Worm (Caenorhabditis elegans) whole organism, young adult: ENCODE results near the gene ZC395.5.

Experiments
- B0035.1 ChIP-seq: sonication (generic microtip); optimal IDR thresholded peaks from 2 replicates; lab custom pipeline; 2016; ENCODE audit warnings: missing genetic modification characterization, mild to moderate bottlenecking, missing compliant biosample characterization, missing genotype, missing genetic modification reagents
- B0261.1 ChIP-seq: sonication (generic microtip); optimal IDR thresholded peaks from 2 replicates; lab custom pipeline; 2016; ENCODE audit warnings: mild to moderate bottlenecking, missing genetic modification characterization, moderate library complexity, missing compliant biosample characterization
- D2030.7 ChIP-seq: fragments of 200-800 bp; sonication (Bioruptor generic); IDR thresholded peaks from 2 replicates; pipeline ENCODE4 v1.3.6; 2022; ENCODE audit warnings: missing genetic modification reagents, missing genetic modification characterization, missing compliant biosample characterization
- F10E7.11 ChIP-seq: sonication (generic microtip); optimal IDR thresholded peaks from 2 replicates; lab custom pipeline; 2017; ENCODE audit warnings: mild to moderate bottlenecking, missing genetic modification characterization, moderate library complexity, missing compliant biosample characterization
- F33H1.4 ChIP-seq: fragments of 200-800 bp; sonication (Bioruptor generic); IDR thresholded peaks from 2 replicates; pipeline ENCODE4 v1.3.6; 2022; ENCODE audit warnings: missing genetic modification reagents, missing genetic modification characterization, missing compliant biosample characterization
- F37B4.10 ChIP-seq: fragments of 200-800 bp; sonication (Bioruptor generic); IDR thresholded peaks from 2 replicates; pipeline ENCODE4 v1.3.6; 2022; ENCODE audit warnings: missing genetic modification characterization, missing compliant biosample characterization
- F52B5.7 ChIP-seq: sonication (generic microtip); optimal IDR thresholded peaks from 2 replicates; lab custom pipeline; 2016; ENCODE audit warnings: mild to moderate bottlenecking, missing genetic modification characterization, missing compliant biosample characterization
- F57A8.1 ChIP-seq: fragments of 200-800 bp; sonication (Bioruptor generic); optimal IDR thresholded peaks from 2 replicates; lab custom pipeline; 2018; ENCODE audit warnings: mild to moderate bottlenecking, missing genetic modification characterization, moderate library complexity, missing compliant biosample characterization
- Y53G8AR.9 ChIP-seq: fragments of 200-800 bp; sonication (Bioruptor generic); conservative IDR thresholded peaks from 2 replicates; pipeline ENCODE4 v1.3.6; 2022; ENCODE audit warnings: missing genetic modification reagents, missing genetic modification characterization, missing compliant biosample characterization
- ZK185.1 ChIP-seq: sonication (generic microtip); optimal IDR thresholded peaks from 2 replicates; lab custom pipeline; 2016; ENCODE audit warnings: mild to moderate bottlenecking, missing genetic modification characterization, missing compliant biosample characterization; ENCODE audit not compliant: poor library complexity, severe bottlenecking
- atf-7 ChIP-seq: sonication (generic microtip); optimal IDR thresholded peaks from 2 replicates; lab custom pipeline; 2017; ENCODE audit warnings: mild to moderate bottlenecking, missing genetic modification characterization, missing compliant biosample characterization
- athp-1 ChIP-seq: sonication (generic microtip); optimal IDR thresholded peaks from 2 replicates; lab custom pipeline; 2017; ENCODE audit warnings: mild to moderate bottlenecking, missing genetic modification characterization, missing compliant biosample characterization
- bed-1 ChIP-seq: fragments of 200-800 bp; sonication (Bioruptor generic); IDR thresholded peaks from 2 replicates; pipeline ENCODE4 v1.3.6; 2022; ENCODE audit warnings: missing genetic modification reagents, missing genetic modification characterization, missing compliant biosample characterization
- bed-2 ChIP-seq: fragments of 200-800 bp; sonication (Bioruptor generic); IDR thresholded peaks from 2 replicates; pipeline ENCODE4 v1.3.6; 2022; ENCODE audit warnings: missing genetic modification reagents, missing genetic modification characterization, missing compliant biosample characterization
- cebp-2 ChIP-seq: fragments of 200-800 bp; sonication (Bioruptor generic); IDR thresholded peaks from 2 replicates; pipeline ENCODE4 v1.3.6; 2022; ENCODE audit warnings: missing genetic modification characterization, missing compliant biosample characterization
- ceh-27 ChIP-seq: fragments of 200-800 bp; sonication (Bioruptor generic); optimal IDR thresholded peaks from 2 replicates; lab custom pipeline; 2018; ENCODE audit warnings: mild to moderate bottlenecking, missing genetic modification characterization, moderate library complexity, missing compliant biosample characterization
- ceh-40 ChIP-seq: fragments of 200-800 bp; sonication (Bioruptor generic); IDR thresholded peaks from 2 replicates; pipeline ENCODE4 v1.3.6; 2022; ENCODE audit warnings: missing genetic modification characterization, missing compliant biosample characterization
- ceh-58 ChIP-seq: fragments of 200-800 bp; sonication (Bioruptor generic); IDR thresholded peaks from 2 replicates; pipeline ENCODE4 v1.3.6; 2022; ENCODE audit warnings: missing genetic modification characterization, missing compliant biosample characterization
- ceh-79 ChIP-seq: sonication (generic microtip); optimal IDR thresholded peaks from 2 replicates; lab custom pipeline; 2017; ENCODE audit warnings: mild to moderate bottlenecking, missing genetic modification characterization, missing compliant biosample characterization
- chd-7 ChIP-seq: sonication (generic microtip); optimal IDR thresholded peaks from 2 replicates; lab custom pipeline; 2016; ENCODE audit warnings: mild to moderate bottlenecking, missing genetic modification characterization, moderate library complexity, missing compliant biosample characterization
- die-1 ChIP-seq: sonication (generic microtip); optimal IDR thresholded peaks from 2 replicates; lab custom pipeline; 2016; ENCODE audit warnings: missing genotype, mild to moderate bottlenecking, missing genetic modification characterization, missing compliant biosample characterization
- dpff-1 ChIP-seq: sonication (generic microtip); optimal IDR thresholded peaks from 2 replicates; lab custom pipeline; 2017; ENCODE audit warnings: mild to moderate bottlenecking, missing genetic modification characterization, missing compliant biosample characterization
- efl-1 ChIP-seq: fragments of 150-350 bp; optimal IDR thresholded peaks from 2 replicates; lab custom pipeline; 2014; ENCODE audit warnings: missing biosample characterization, missing genetic modification reagents, missing genetic modification characterization
- hmg-20 ChIP-seq: fragments of 200-800 bp; sonication (Bioruptor generic); IDR thresholded peaks from 2 replicates; pipeline ENCODE4 v1.3.6; 2022; ENCODE audit warnings: missing genetic modification reagents, missing genetic modification characterization, missing compliant biosample characterization
- let-526 ChIP-seq: fragments of 200-800 bp; sonication (Bioruptor generic); IDR thresholded peaks from 2 replicates; pipeline ENCODE4 v1.3.6; 2022; ENCODE audit warnings: missing genetic modification reagents, missing genetic modification characterization, missing compliant biosample characterization
- lin-35 ChIP-seq, 3 experiments: fragments of 150-350 bp in 2 of 3; sonication (generic microtip) in 1 of 3; optimal IDR thresholded peaks; 2 replicates each; lab custom pipeline; 2014 to 2018; ENCODE audit warnings: missing biosample characterization in 3 of 3, missing genetic modification characterization in 3 of 3, missing genetic modification reagents in 3 of 3
- lin-40 ChIP-seq: sonication (generic microtip); optimal IDR thresholded peaks from 2 replicates; lab custom pipeline; 2016; ENCODE audit warnings: missing genetic modification characterization, mild to moderate bottlenecking, missing compliant biosample characterization, missing genotype, missing genetic modification reagents
- lin-54 ChIP-seq: fragments of 200-800 bp; sonication (Bioruptor generic); optimal IDR thresholded peaks from 2 replicates; lab custom pipeline; 2018; ENCODE audit warnings: mild to moderate bottlenecking, missing genetic modification characterization, missing compliant biosample characterization
- lsl-1 ChIP-seq: fragments of 200-800 bp; sonication (Bioruptor generic); optimal IDR thresholded peaks from 2 replicates; lab custom pipeline; 2018; ENCODE audit warnings: mild to moderate bottlenecking, missing genetic modification characterization, moderate library complexity, missing compliant biosample characterization
- madf-10 ChIP-seq: sonication (generic microtip); optimal IDR thresholded peaks from 2 replicates; lab custom pipeline; 2016; ENCODE audit warnings: mild to moderate bottlenecking, missing genetic modification characterization, missing compliant biosample characterization
- madf-3 ChIP-seq: fragments of 200-800 bp; sonication (Bioruptor generic); IDR thresholded peaks from 2 replicates; pipeline ENCODE4 v1.3.6; 2022; ENCODE audit warnings: missing genetic modification reagents, missing genetic modification characterization, missing compliant biosample characterization
- madf-6 ChIP-seq: fragments of 200-800 bp; sonication (Bioruptor generic); IDR thresholded peaks from 2 replicates; pipeline ENCODE4 v1.3.6; 2022; ENCODE audit warnings: missing genetic modification reagents, missing genetic modification characterization, missing compliant biosample characterization
- nhr-27 ChIP-seq: fragments of 200-800 bp; sonication (Bioruptor generic); optimal IDR thresholded peaks from 2 replicates; lab custom pipeline; 2018; ENCODE audit warnings: mild to moderate bottlenecking, missing genetic modification characterization, moderate library complexity, missing compliant biosample characterization
- rec-8 ChIP-seq, 2 experiments: sonication (generic microtip); optimal IDR thresholded peaks; 2 replicates each; lab custom pipeline; 2016; ENCODE audit warnings: mild to moderate bottlenecking in 2 of 2, missing genetic modification characterization in 2 of 2, missing genetic modification reagents in 2 of 2, missing genotype in 2 of 2, missing biosample characterization in 1 of 2, missing compliant biosample characterization in 1 of 2, moderate library complexity in 1 of 2
- rpc-1 ChIP-seq, 2 experiments: fragments of 150-350 bp in 1 of 2; sonication (generic microtip) in 1 of 2; optimal IDR thresholded peaks; 2 replicates each; lab custom pipeline; 2014 to 2018; ENCODE audit warnings: missing biosample characterization in 1 of 2, missing genetic modification characterization in 1 of 2, missing genetic modification reagents in 1 of 2, missing genotype in 1 of 2
- sea-2 ChIP-seq: fragments of 200-800 bp; sonication (Bioruptor generic); IDR thresholded peaks from 2 replicates; pipeline ENCODE4 v1.3.6; 2022; ENCODE audit warnings: missing genetic modification characterization, missing compliant biosample characterization
- snpc-3.4 ChIP-seq: sonication (generic microtip); optimal IDR thresholded peaks from 2 replicates; lab custom pipeline; 2017; ENCODE audit warnings: missing genetic modification characterization, mild to moderate bottlenecking, missing compliant biosample characterization, antibody characterized with exemption, moderate library complexity, missing genotype, missing genetic modification reagents
- tbp1 ChIP-seq: fragments of 200-800 bp; sonication (Bioruptor generic); optimal IDR thresholded peaks from 2 replicates; lab custom pipeline; 2018; ENCODE audit warnings: mild to moderate bottlenecking, missing genetic modification characterization, missing compliant biosample characterization
- tbx-9 ChIP-seq: sonication (generic microtip); optimal IDR thresholded peaks from 2 replicates; lab custom pipeline; 2016; ENCODE audit warnings: borderline replicate concordance, missing genetic modification characterization, inconsistent platforms, missing compliant biosample characterization
- tlf-1 ChIP-seq: fragments of 200-800 bp; sonication (Bioruptor generic); optimal IDR thresholded peaks from 2 replicates; lab custom pipeline; 2018; ENCODE audit warnings: mild to moderate bottlenecking, missing genetic modification characterization, missing compliant biosample characterization
- ztf-18 ChIP-seq: sonication (generic microtip); optimal IDR thresholded peaks from 2 replicates; lab custom pipeline; 2016; ENCODE audit warnings: missing genotype, mild to moderate bottlenecking, missing genetic modification characterization, missing compliant biosample characterization
- ztf-22 ChIP-seq: fragments of 200-800 bp; sonication (Bioruptor generic); optimal IDR thresholded peaks from 2 replicates; lab custom pipeline; 2018; ENCODE audit warnings: mild to moderate bottlenecking, missing genetic modification characterization, moderate library complexity, missing compliant biosample characterization
- ztf-26 ChIP-seq: sonication (generic microtip); optimal IDR thresholded peaks from 2 replicates; lab custom pipeline; 2017; ENCODE audit warnings: missing genetic modification characterization, missing compliant biosample characterization

The ZC395.5 gene

DNA sequence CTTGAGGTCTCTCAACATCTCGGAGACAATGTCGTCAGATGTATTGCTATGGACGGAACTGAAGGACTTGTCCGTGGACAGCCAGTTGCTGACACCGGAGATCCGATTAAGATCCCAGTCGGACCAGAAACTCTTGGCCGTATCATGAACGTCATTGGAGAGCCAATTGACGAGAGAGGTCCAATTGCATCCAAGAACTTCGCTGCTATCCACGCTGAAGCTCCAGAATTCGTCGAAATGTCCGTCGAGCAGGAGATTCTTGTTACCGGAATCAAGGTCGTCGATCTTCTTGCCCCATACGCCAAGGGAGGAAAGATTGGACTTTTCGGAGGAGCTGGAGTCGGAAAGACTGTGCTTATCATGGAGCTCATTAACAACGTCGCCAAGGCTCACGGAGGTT is 38.8 kb upstream of the ZC395.5 start:
- TF ChIP-seq bed-1 (GFP tag; lab: Robert Waterston, UW), result no peak

DNA sequence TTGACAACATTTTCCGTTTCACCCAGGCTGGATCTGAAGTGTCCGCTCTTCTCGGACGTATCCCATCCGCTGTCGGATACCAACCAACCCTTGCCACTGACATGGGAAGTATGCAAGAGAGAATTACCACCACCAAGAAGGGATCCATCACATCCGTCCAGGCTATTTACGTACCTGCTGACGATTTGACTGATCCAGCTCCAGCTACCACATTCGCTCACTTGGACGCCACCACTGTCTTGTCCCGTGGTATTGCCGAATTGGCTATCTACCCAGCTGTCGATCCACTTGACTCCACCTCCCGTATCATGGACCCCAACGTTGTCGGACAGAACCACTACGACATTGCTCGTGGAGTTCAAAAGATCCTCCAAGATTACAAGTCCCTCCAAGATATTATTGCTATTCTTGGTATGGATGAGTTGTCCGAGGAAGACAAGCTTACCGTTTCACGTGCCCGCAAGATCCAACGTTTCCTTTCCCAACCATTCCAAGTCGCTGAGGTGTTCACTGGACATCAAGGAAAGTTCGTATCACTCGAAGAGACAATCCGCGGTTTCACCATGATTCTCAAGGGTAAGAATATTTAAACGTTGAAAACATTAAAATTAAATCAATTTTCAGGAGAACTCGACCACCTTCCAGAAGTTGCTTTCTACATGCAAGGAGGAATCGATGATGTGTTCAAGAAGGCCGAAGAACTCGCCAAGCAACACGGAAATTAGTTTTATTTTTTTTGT is 38.0 kb upstream of the ZC395.5 start:
- TF ChIP-seq madf-3 (GFP tag; lab: Robert Waterston, UW), result 0 out of 2 replicates have a peak, but pooled peaks have one; percentile 28
- TF ChIP-seq tbp1 (GFP tag; lab: Kevin White, UChicago), result no peak
- TF ChIP-seq ceh-58 (GFP tag; lab: Robert Waterston, UW), result 0 out of 2 replicates have a peak, but pooled peaks have one; percentile 60
- TF ChIP-seq ceh-27 (GFP tag; lab: Kevin White, UChicago), result no peak
- TF ChIP-seq rpc-1 (optimal IDR thresholded peaks at IDR 0.05; lab: Kevin White, UChicago), result no peak
- no peak for TF ChIP-seq rpc-1 (tag; optimal IDR thresholded peaks at IDR 0.05; lab: Kevin White, UChicago)
- TF ChIP-seq ZK185.1, result peak; percentile 4
- TF ChIP-seq F37B4.10 (GFP tag; lab: Robert Waterston, UW), result 0 out of 2 replicates have a peak, but pooled peaks have one; percentile 27
- peak; percentile 34; the same call in 1 of the 2 replicates for TF ChIP-seq Y53G8AR.9
- no peak for TF ChIP-seq lin-54 (GFP tag; lab: Kevin White, UChicago)
- no peak for TF ChIP-seq athp-1 (tag; lab: Kevin White, UChicago)

DNA sequence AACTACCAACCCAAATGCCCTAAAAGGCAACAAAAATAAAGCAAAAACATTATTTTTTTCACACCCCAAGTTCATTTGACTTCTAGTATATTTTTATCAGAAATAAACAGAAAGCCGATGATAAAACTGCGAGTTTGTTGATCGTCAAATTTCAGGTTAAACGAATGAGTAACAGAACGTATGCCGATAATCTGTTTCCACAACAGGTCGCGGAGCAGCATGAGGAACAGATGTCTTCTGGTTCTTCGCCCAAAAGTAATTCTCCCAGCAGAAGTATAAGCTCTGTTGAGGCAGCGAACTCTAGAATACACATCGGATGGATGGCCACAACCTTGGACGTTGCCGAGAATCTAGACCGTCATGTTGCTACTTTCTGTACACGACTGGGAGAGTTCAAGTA is 37.2 kb upstream of the ZC395.5 start, which contains the start of gene prmt-5:
prmt-5 (plus strand) TSS at position 141 of the 400 bp plus-strand sequence.
- TF ChIP-seq D2030.7 (GFP tag; lab: Robert Waterston, UW) (peak; percentile 47), F57A8.1 (GFP tag; lab: Kevin White, UChicago) (peak; percentile 36), atf-7 (peak; percentile 79), nhr-27 (peak; percentile 73), madf-6 (GFP tag; lab: Robert Waterston, UW) (peak; percentile 84), die-1 (tag; lab: Kevin White, UChicago) (peak; percentile 10), F33H1.4 (GFP tag; lab: Robert Waterston, UW) (peak; percentile 27; the same call in 1 of the 2 replicates), efl-1 (GFP tag; lab: Kevin White, UChicago) (no peak), lsl-1 (GFP tag; lab: Kevin White, UChicago) (peak; percentile 44), madf-10 (tag; lab: Kevin White, UChicago) (peak; percentile 48), bed-2 (GFP tag; lab: Robert Waterston, UW) (no peak), ztf-26 (tag; lab: Kevin White, UChicago) (peak; percentile 61), let-526 (GFP tag; lab: Robert Waterston, UW) (peak; percentile 78), hmg-20 (GFP tag; lab: Robert Waterston, UW) (peak; percentile 70), chd-7 (tag; lab: Kevin White, UChicago) (peak; percentile 93), sea-2 (GFP tag; lab: Robert Waterston, UW) (no peak), lin-40 (tag; lab: Kevin White, UChicago) (peak; percentile 53), tbx-9 (peak; percentile 26), ceh-79 (peak; percentile 90), rec-8 (tag; optimal IDR thresholded peaks at IDR 0.05; lab: Kevin White, UChicago) (no peak), rpc-1 (optimal IDR thresholded peaks at IDR 0.05; lab: Kevin White, UChicago) (no peak), rpc-1 (tag; optimal IDR thresholded peaks at IDR 0.05; lab: Kevin White, UChicago) (no peak), B0261.1 (tag; lab: Kevin White, UChicago) (peak; percentile 22), F52B5.7 (tag; lab: Kevin White, UChicago) (peak; percentile 97), ztf-18 (tag; lab: Kevin White, UChicago) (peak; percentile 40), dpff-1 (tag; lab: Kevin White, UChicago) (peak; percentile 95), cebp-2 (GFP tag; lab: Robert Waterston, UW) (peak; percentile 72; the same call in 1 of the 2 replicates), tlf-1 (GFP tag; lab: Kevin White, UChicago) (peak; percentile 89), B0035.1 (tag; lab: Kevin White, UChicago) (peak; percentile 76), snpc-3.4 (tag; lab: Kevin White, UChicago) (peak; percentile 62), F10E7.11 (peak; percentile 83), lin-35 (GFP tag; optimal IDR thresholded peaks at IDR 0.05; lab: Kevin White, UChicago) (peak in 1 of 3 experiments; percentile 22), ztf-22 (GFP tag; lab: Kevin White, UChicago) (no peak), F37B4.10 (GFP tag; lab: Robert Waterston, UW) (no peak), ceh-40 (GFP tag; lab: Robert Waterston, UW) (no peak)
